Worm (Caenorhabditis elegans): ENCODE measurements around the gene F47D12.7.

- TF ChIP-seq flt-1 (GFP tag; IDR thresholded peaks at IDR 0.05) (no peak), aly-1 (tag; optimal IDR thresholded peaks at IDR 0.05) (no peak), hnd-1 (tag; optimal IDR thresholded peaks at IDR 0.05) (no peak), sea-1 (GFP tag; conservative IDR thresholded peaks at IDR 0.05) (no peak), ceh-36 (tag; optimal IDR thresholded peaks at IDR 0.05) (no peak), ceh-13 (GFP tag; optimal IDR thresholded peaks at IDR 0.05) (no peak), pes-1 (GFP tag; IDR thresholded peaks at IDR 0.05) (no peak), tbx-11 (GFP tag; IDR thresholded peaks at IDR 0.05) (no peak), hmbx-1 (tag; optimal IDR thresholded peaks at IDR 0.05) (no peak), ama-1 (optimal IDR thresholded peaks at IDR 0.05) (no peak)
Measured at ce11 chrIII:6312244-6312643, 16.4 kb upstream of the F47D12.7 start.

All from whole organism, early embryonic.